Worm (Caenorhabditis elegans) whole organism, L3 larva: ENCODE measurements around the gene sre-48.

Source experiments
- R02D3.7 ChIP-seq: fragments of 150-350 bp; optimal IDR thresholded peaks from 2 replicates; lab custom pipeline; 2014; ENCODE audit warnings: missing biosample characterization, missing genetic modification characterization
- ceh-16 ChIP-seq: sonication (generic microtip); optimal IDR thresholded peaks from 2 replicates; lab custom pipeline; 2017; ENCODE audit warnings: missing biosample characterization, missing genetic modification characterization
- ceh-28 ChIP-seq: fragments of 150-350 bp; optimal IDR thresholded peaks from 2 replicates; lab custom pipeline; 2014; ENCODE audit warnings: missing biosample characterization, missing genetic modification reagents, missing genetic modification characterization
- ceh-82 ChIP-seq: fragments of 150-350 bp; optimal IDR thresholded peaks from 2 replicates; lab custom pipeline; 2014; ENCODE audit warnings: missing biosample characterization, missing genetic modification characterization
- ceh-9 ChIP-seq: sonication (generic microtip); optimal IDR thresholded peaks from 2 replicates; lab custom pipeline; 2018; ENCODE audit warnings: missing biosample characterization, missing genetic modification characterization
- elt-1 ChIP-seq: fragments of 150-350 bp; optimal IDR thresholded peaks from 2 replicates; lab custom pipeline; 2014; ENCODE audit warnings: missing biosample characterization, missing genetic modification characterization
- elt-2 ChIP-seq: sonication (generic microtip); optimal IDR thresholded peaks from 2 replicates; lab custom pipeline; 2016; ENCODE audit warnings: missing genetic modification reagents, mild to moderate bottlenecking, missing genetic modification characterization, missing compliant biosample characterization
- elt-3 ChIP-seq, 3 experiments: fragments of 150-350 bp in 1 of 3; sonication (generic microtip) in 2 of 3; optimal IDR thresholded peaks; 2 replicates in 2 of 3; 4 replicates in 1 of 3; lab custom pipeline; 2014 to 2017; ENCODE audit warnings: missing biosample characterization in 3 of 3, missing genetic modification characterization in 3 of 3
- eor-1 ChIP-seq, 2 experiments: fragments of 150-350 bp; optimal IDR thresholded peaks; 2 replicates each; lab custom pipeline; 2014 to 2018; ENCODE audit warnings: missing biosample characterization in 2 of 2, missing genetic modification characterization in 2 of 2
- fkh-10 ChIP-seq: sonication (generic microtip); optimal IDR thresholded peaks from 2 replicates; lab custom pipeline; 2017; ENCODE audit warnings: missing biosample characterization, missing genetic modification reagents, missing genetic modification characterization
- fkh-2 ChIP-seq: fragments of 150-350 bp; optimal IDR thresholded peaks from 2 replicates; lab custom pipeline; 2014; ENCODE audit warnings: missing biosample characterization, missing genetic modification reagents, missing genetic modification characterization
- fos-1 ChIP-seq: fragments of 150-350 bp; optimal IDR thresholded peaks from 2 replicates; lab custom pipeline; 2014; ENCODE audit warnings: missing biosample characterization, missing genetic modification characterization
- hmg-11 ChIP-seq: sonication (generic microtip); optimal IDR thresholded peaks from 2 replicates; lab custom pipeline; 2016; ENCODE audit warnings: missing genetic modification characterization, missing compliant biosample characterization
- jun-1 ChIP-seq: fragments of 150-350 bp; optimal IDR thresholded peaks from 2 replicates; lab custom pipeline; 2014; ENCODE audit warnings: missing biosample characterization, missing genetic modification reagents, missing genetic modification characterization
- lin-39 ChIP-seq: fragments of 150-350 bp; optimal IDR thresholded peaks from 2 replicates; lab custom pipeline; 2018; ENCODE audit warnings: missing biosample characterization, missing genetic modification reagents, missing genetic modification characterization
- mml-1 ChIP-seq: fragments of 150-350 bp; sonication (generic microtip); optimal IDR thresholded peaks from 3 replicates; lab custom pipeline; 2014; ENCODE audit warnings: missing biosample characterization, missing genetic modification characterization
- nfya-1 ChIP-seq: sonication (generic microtip); optimal IDR thresholded peaks from 2 replicates; lab custom pipeline; 2017; ENCODE audit warnings: missing genetic modification characterization, mild to moderate bottlenecking, missing compliant biosample characterization, antibody characterized with exemption, moderate library complexity; ENCODE audit not compliant: insufficient read depth
- nhr-11 ChIP-seq: fragments of 150-350 bp; optimal IDR thresholded peaks from 2 replicates; lab custom pipeline; 2014; ENCODE audit warnings: missing biosample characterization, missing genetic modification characterization
- nhr-12 ChIP-seq: fragments of 150-350 bp; optimal IDR thresholded peaks from 2 replicates; lab custom pipeline; 2014; ENCODE audit warnings: missing biosample characterization, missing genetic modification characterization
- nhr-23 ChIP-seq: fragments of 150-350 bp; optimal IDR thresholded peaks from 2 replicates; lab custom pipeline; 2014; ENCODE audit warnings: missing biosample characterization, missing genetic modification reagents, missing genetic modification characterization
- nhr-237 ChIP-seq: fragments of 150-350 bp; optimal IDR thresholded peaks from 2 replicates; lab custom pipeline; 2014; ENCODE audit warnings: missing biosample characterization, missing genetic modification characterization
- nhr-43 ChIP-seq: sonication (generic microtip); optimal IDR thresholded peaks from 2 replicates; lab custom pipeline; 2016; ENCODE audit warnings: mild to moderate bottlenecking, missing genetic modification characterization, missing compliant biosample characterization; ENCODE audit not compliant: poor library complexity, severe bottlenecking
- nhr-67 ChIP-seq: fragments of 150-350 bp; optimal IDR thresholded peaks from 2 replicates; lab custom pipeline; 2014; ENCODE audit warnings: missing biosample characterization, missing genetic modification characterization
- nhr-76 ChIP-seq: fragments of 150-350 bp; sonication (generic microtip); optimal IDR thresholded peaks from 5 replicates; lab custom pipeline; 2014; ENCODE audit warnings: missing biosample characterization, missing genetic modification characterization
- nhr-77 ChIP-seq: fragments of 150-350 bp; optimal IDR thresholded peaks from 2 replicates; lab custom pipeline; 2014; ENCODE audit warnings: missing biosample characterization, missing genetic modification characterization
- pha-4 ChIP-seq: fragments of 150-350 bp; optimal IDR thresholded peaks from 2 replicates; lab custom pipeline; 2014; ENCODE audit warnings: missing biosample characterization, missing genetic modification reagents, missing genetic modification characterization
- pqm-1 ChIP-seq: fragments of 150-350 bp; optimal IDR thresholded peaks from 2 replicates; lab custom pipeline; 2017; ENCODE audit warnings: missing biosample characterization, missing genetic modification characterization, inconsistent platforms
- sea-2 ChIP-seq: fragments of 150-350 bp; sonication (generic microtip); optimal IDR thresholded peaks from 4 replicates; lab custom pipeline; 2014; ENCODE audit warnings: missing biosample characterization, missing genetic modification reagents, missing genetic modification characterization
- skn-1 ChIP-seq: fragments of 150-350 bp; optimal IDR thresholded peaks from 2 replicates; lab custom pipeline; 2014; ENCODE audit warnings: missing biosample characterization, missing genetic modification characterization
- snpc-4 ChIP-seq: fragments of 150-350 bp; optimal IDR thresholded peaks from 2 replicates; lab custom pipeline; 2014; ENCODE audit warnings: missing biosample characterization, missing genetic modification characterization
- tbx-2 ChIP-seq: sonication (generic microtip); optimal IDR thresholded peaks from 2 replicates; lab custom pipeline; 2016; ENCODE audit warnings: mild to moderate bottlenecking, missing genetic modification characterization, missing compliant biosample characterization
- unc-39 ChIP-seq: sonication (generic microtip); optimal IDR thresholded peaks from 4 replicates; lab custom pipeline; 2017; ENCODE audit warnings: missing biosample characterization, missing genetic modification characterization
- unc-62 ChIP-seq: fragments of 150-350 bp; sonication (generic microtip); optimal IDR thresholded peaks from 4 replicates; lab custom pipeline; 2014; ENCODE audit warnings: missing biosample characterization, missing genetic modification reagents, missing genetic modification characterization
- zag-1 ChIP-seq: fragments of 150-350 bp; optimal IDR thresholded peaks from 2 replicates; lab custom pipeline; 2014; ENCODE audit warnings: missing biosample characterization, missing genetic modification characterization
- ztf-4 ChIP-seq: fragments of 150-350 bp; optimal IDR thresholded peaks from 2 replicates; lab custom pipeline; 2014; ENCODE audit warnings: missing biosample characterization, missing genetic modification characterization

The sre-48 gene

DNA sequence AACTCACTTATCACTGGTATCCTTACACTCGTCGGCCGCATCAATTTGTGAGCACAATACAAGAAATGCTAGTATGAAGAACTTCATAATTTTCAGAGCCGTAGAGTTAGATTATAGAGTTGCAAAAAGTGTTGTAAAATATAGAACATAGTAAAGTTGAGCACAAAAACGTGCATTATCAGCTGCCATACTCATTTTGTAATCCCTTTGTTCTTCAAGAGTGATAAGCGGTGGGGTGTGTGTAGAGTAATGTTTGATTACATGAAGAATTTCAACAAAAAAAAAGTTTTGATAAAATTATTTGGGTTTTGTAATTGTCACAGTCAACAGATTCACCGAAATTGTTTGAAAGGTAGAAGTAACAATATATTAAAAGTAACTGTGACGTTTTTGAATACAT is 3.2 kb upstream of the sre-48 start, which contains the start of the genes Y39G8B.13 and Y39G8B.10:
Y39G8B.13 (minus strand) TSS at position 125 of the 400 bp plus-strand sequence.
Y39G8B.10 (minus strand) TSS at position 193 of the 400 bp plus-strand sequence.
- TF ChIP-seq pqm-1 (tag; lab: Kevin White, UChicago) = peak; percentile 78
- no peak for TF ChIP-seq hmg-11 (tag; lab: Kevin White, UChicago)
- TF ChIP-seq elt-2 (tag; lab: Kevin White, UChicago) = peak; percentile 86

DNA sequence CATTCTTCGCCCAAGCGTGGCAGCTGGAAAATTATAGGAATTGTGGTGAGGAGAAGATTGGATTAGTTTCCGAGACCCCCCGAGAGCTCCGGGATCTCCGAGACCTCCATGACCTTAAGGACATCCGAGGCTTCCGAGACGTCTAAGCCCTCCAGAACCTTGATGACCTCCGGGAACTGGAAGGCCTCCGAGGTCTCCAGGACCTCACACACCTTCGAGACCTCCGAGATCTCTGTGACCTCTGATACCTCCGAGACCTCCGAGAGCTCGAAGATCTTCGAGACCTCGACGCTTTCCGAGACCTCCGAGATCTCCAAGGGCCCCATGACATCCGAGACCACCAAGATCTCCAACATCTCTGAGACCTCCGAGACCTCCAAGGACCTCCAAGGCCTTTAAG is 2.6 kb upstream of the sre-48 start:
- TF ChIP-seq elt-1 (no peak), pha-4 (tag; lab: Kevin White, UChicago) (no peak), jun-1 (tag; lab: Kevin White, UChicago) (no peak), nhr-77 (no peak), eor-1 (tag; optimal IDR thresholded peaks at IDR 0.05; lab: Kevin White, UChicago) (no peak), nhr-43 (tag; lab: Kevin White, UChicago) (no peak), elt-2 (tag; lab: Kevin White, UChicago) (no peak), zag-1 (tag; lab: Kevin White, UChicago) (no peak), elt-3 (tag; optimal IDR thresholded peaks at IDR 0.05; lab: Kevin White, UChicago) (no peak), unc-62 (no peak), R02D3.7 (tag; lab: Kevin White, UChicago) (no peak)

DNA sequence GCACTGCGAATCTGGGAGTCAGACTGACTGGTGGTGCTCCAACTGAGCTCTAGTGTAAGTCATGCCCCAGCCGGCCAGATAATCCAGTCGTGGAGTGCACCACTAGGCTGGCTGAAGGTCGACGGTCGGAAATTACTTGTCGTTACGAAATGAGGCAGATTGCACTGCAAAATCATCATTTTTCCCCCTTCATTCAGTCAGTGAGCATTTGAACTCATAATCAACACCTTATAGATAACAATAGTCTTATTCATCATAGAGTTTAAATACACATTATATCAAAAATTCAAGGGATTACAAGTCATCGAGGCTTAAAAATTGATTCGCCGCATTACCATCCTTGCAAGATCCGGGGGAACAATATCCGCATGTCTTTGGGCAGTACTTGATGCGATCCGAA is 2.1 kb upstream of the sre-48 start:
- TF ChIP-seq elt-2 (tag; lab: Kevin White, UChicago) (peak; percentile 34), pqm-1 (tag; lab: Kevin White, UChicago) (peak; percentile 53), fkh-2 (no peak), skn-1 (peak; percentile 30)
- TF ChIP-seq, all 47 proteins: peak for 3

DNA sequence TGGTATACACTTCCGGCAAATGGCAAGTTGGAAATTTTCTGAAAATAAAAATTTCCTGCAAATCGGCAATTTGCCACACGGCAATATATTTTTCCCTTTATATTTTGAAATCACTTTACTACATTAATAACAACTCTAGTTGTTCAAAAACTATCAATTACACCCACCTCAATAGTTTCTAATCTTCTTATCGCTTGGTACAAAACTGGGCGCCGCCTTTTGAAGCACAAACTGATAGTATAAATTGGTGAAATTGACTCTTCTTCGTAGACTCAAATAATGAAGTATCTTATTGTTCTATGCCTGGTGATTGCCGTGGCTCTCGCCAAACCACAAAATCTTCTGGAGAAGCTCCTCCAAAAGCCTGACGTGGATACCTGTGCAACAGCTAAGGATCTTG is 1.4 kb upstream of the sre-48 start, which contains the start of gene Y39G8B.9:
Y39G8B.9 (plus strand) TSS at position 269 of the 400 bp plus-strand sequence.
- TF ChIP-seq nhr-12 = no peak
- no peak for TF ChIP-seq unc-39 (tag; lab: Kevin White, UChicago)
- TF ChIP-seq ceh-28 (tag; lab: Kevin White, UChicago) = no peak
- TF ChIP-seq nfya-1 (tag; lab: Kevin White, UChicago) = no peak
- TF ChIP-seq nhr-23 (tag; lab: Kevin White, UChicago) = no peak
- TF ChIP-seq nhr-77 = no peak
- TF ChIP-seq zag-1 (tag; lab: Kevin White, UChicago) = no peak
- TF ChIP-seq nhr-237 (tag; lab: Kevin White, UChicago) = no peak
- TF ChIP-seq sea-2 (GFP tag; lab: Kevin White, UChicago) = no peak
- TF ChIP-seq ceh-16 = no peak
- no peak for TF ChIP-seq nhr-67 (tag; lab: Kevin White, UChicago)
- no peak for TF ChIP-seq lin-39 (tag; lab: Kevin White, UChicago)
- TF ChIP-seq fos-1 = no peak
- TF ChIP-seq elt-2 (tag; lab: Kevin White, UChicago) = peak; percentile 61
- TF ChIP-seq hmg-11 (tag; lab: Kevin White, UChicago) = no peak
- TF ChIP-seq pqm-1 (tag; lab: Kevin White, UChicago) = peak; percentile 5
- no peak for TF ChIP-seq fkh-2
- no peak for TF ChIP-seq fkh-10 (GFP tag; lab: Kevin White, UChicago)
- no peak for TF ChIP-seq nhr-76 (tag; lab: Kevin White, UChicago)
- no peak for TF ChIP-seq snpc-4
- TF ChIP-seq ztf-4 (tag; lab: Kevin White, UChicago) = no peak
- no peak for TF ChIP-seq ceh-9 (tag; lab: Kevin White, UChicago)
- peak; percentile 0 for TF ChIP-seq pha-4 (tag; lab: Kevin White, UChicago)

DNA sequence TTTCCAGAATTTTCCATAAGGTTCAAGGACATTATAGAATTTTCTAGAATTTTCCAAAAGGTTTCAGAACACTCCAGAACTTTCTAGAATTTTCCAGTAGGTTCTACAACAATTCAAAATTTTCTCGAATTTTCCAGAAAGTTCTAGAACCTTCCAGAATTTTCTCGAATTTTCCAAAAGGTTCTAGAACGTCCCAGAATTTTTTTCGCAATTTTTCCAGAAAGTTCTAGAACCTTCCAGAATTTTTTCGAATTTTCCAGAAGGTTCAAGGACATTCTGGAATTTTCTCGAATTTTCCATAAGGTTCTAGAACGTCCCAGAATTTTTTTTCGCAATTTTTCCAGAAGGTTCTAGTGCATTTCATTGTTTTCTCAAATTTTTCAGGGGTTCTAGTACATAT is 2.0 kb downstream of the sre-48 start:
- TF ChIP-seq pqm-1 (tag; lab: Kevin White, UChicago) = no peak
- TF ChIP-seq elt-3 (tag; optimal IDR thresholded peaks at IDR 0.05; lab: Kevin White, UChicago) = no peak
- no peak for TF ChIP-seq nhr-11 (tag; lab: Kevin White, UChicago)
- no peak for TF ChIP-seq ceh-82 (tag; lab: Kevin White, UChicago)
- no peak for TF ChIP-seq mml-1 (tag; lab: Kevin White, UChicago)
- no peak for TF ChIP-seq tbx-2 (tag; lab: Kevin White, UChicago)
- TF ChIP-seq zag-1 (tag; lab: Kevin White, UChicago) = no peak
- no peak for TF ChIP-seq nhr-67 (tag; lab: Kevin White, UChicago)
